Worm (Caenorhabditis elegans) whole organism, L1 larva: ENCODE results near the gene F46C8.3.

Experiments used
- C16A3.4 ChIP-seq: fragments of 150-350 bp; optimal IDR thresholded peaks from 2 replicates; lab custom pipeline; 2014; ENCODE audit warnings: missing biosample characterization, missing genetic modification characterization
- Y116A8C.19 ChIP-seq: sonication (generic microtip); optimal IDR thresholded peaks from 2 replicates; lab custom pipeline; 2016; ENCODE audit warnings: missing compliant biosample characterization, missing genetic modification characterization, borderline replicate concordance
- aha-1 ChIP-seq: fragments of 150-350 bp; optimal IDR thresholded peaks from 2 replicates; lab custom pipeline; 2014; ENCODE audit warnings: missing biosample characterization, missing genetic modification characterization
- ama-1 ChIP-seq: fragments of 150-350 bp; optimal IDR thresholded peaks from 2 replicates; lab custom pipeline; 2014
- ceh-8 ChIP-seq: fragments of 200-800 bp; sonication (Bioruptor generic); optimal IDR thresholded peaks from 2 replicates; lab custom pipeline; 2018; ENCODE audit warnings: mild to moderate bottlenecking, missing genetic modification characterization, moderate library complexity, missing compliant biosample characterization
- ceh-82 ChIP-seq, 3 experiments: fragments of 150-350 bp in 1 of 3; sonication (generic microtip) in 2 of 3; optimal IDR thresholded peaks; 2 replicates each; lab custom pipeline; 2014 to 2017; ENCODE audit warnings: missing biosample characterization in 3 of 3, missing genetic modification characterization in 3 of 3
- dpl-1 ChIP-seq, 3 experiments: fragments of 150-350 bp in 2 of 3; sonication (generic microtip) in 1 of 3; optimal IDR thresholded peaks; 2 replicates each; lab custom pipeline; 2014 to 2017; ENCODE audit warnings: missing biosample characterization in 3 of 3, missing genetic modification characterization in 3 of 3, missing genetic modification reagents in 3 of 3
- efl-1 ChIP-seq, 4 experiments: fragments of 150-350 bp; optimal IDR thresholded peaks in 3 of 4; peaks in 1 of 4; 1 replicate in 1 of 4; 2 replicates in 3 of 4; lab custom pipeline; 2014; ENCODE audit warnings: missing biosample characterization in 2 of 4, missing genetic modification characterization in 2 of 4, missing genetic modification reagents in 2 of 4
- elt-2 ChIP-seq: sonication (generic microtip); optimal IDR thresholded peaks from 2 replicates; lab custom pipeline; 2016; ENCODE audit warnings: missing genetic modification characterization, mild to moderate bottlenecking, inconsistent platforms, missing compliant biosample characterization, missing genetic modification reagents
- elt-3 ChIP-seq, 6 experiments: fragments of 150-350 bp in 1 of 6; sonication (generic microtip); optimal IDR thresholded peaks; 2 replicates each; lab custom pipeline; 2017 to 2018; ENCODE audit warnings: missing biosample characterization in 6 of 6, missing genetic modification characterization in 6 of 6, inconsistent platforms in 1 of 6
- fkh-4 ChIP-seq: sonication (generic microtip); optimal IDR thresholded peaks from 2 replicates; lab custom pipeline; 2016; ENCODE audit warnings: missing compliant biosample characterization, missing genetic modification characterization, borderline replicate concordance
- fkh-8 ChIP-seq: sonication (generic microtip); optimal IDR thresholded peaks from 2 replicates; lab custom pipeline; 2016; ENCODE audit warnings: mild to moderate bottlenecking, missing genetic modification characterization, missing compliant biosample characterization
- hlh-17 ChIP-seq: fragments of 200-800 bp; sonication (Bioruptor generic); optimal IDR thresholded peaks from 2 replicates; lab custom pipeline; 2018; ENCODE audit warnings: missing genetic modification characterization, mild to moderate bottlenecking, missing compliant biosample characterization, moderate library complexity, borderline replicate concordance
- hlh-4 ChIP-seq: sonication (generic microtip); optimal IDR thresholded peaks from 2 replicates; lab custom pipeline; 2016; ENCODE audit warnings: mild to moderate bottlenecking, missing genetic modification characterization, missing compliant biosample characterization
- hpl-2 ChIP-seq: fragments of 150-350 bp; optimal IDR thresholded peaks from 2 replicates; lab custom pipeline; 2014; ENCODE audit warnings: missing biosample characterization, missing genetic modification reagents, missing genetic modification characterization
- isw-1 ChIP-seq: fragments of 200-800 bp; sonication (Bioruptor generic); IDR thresholded peaks from 2 replicates; pipeline ENCODE4 v1.3.6; 2022; ENCODE audit warnings: missing genetic modification characterization, missing compliant biosample characterization
- lin-14 ChIP-seq: fragments of 200-800 bp; sonication (Bioruptor generic); optimal IDR thresholded peaks from 2 replicates; lab custom pipeline; 2018; ENCODE audit warnings: mild to moderate bottlenecking, missing genetic modification characterization, moderate library complexity, missing compliant biosample characterization
- lin-39 ChIP-seq: fragments of 150-350 bp; optimal IDR thresholded peaks from 2 replicates; lab custom pipeline; 2014; ENCODE audit warnings: missing biosample characterization, missing genetic modification reagents, missing genetic modification characterization
- lsy-2 ChIP-seq, 2 experiments: fragments of 150-350 bp; optimal IDR thresholded peaks; 2 replicates each; lab custom pipeline; 2014; ENCODE audit warnings: missing biosample characterization in 2 of 2, missing genetic modification characterization in 2 of 2
- mab-9 ChIP-seq: fragments of 200-800 bp; sonication (Bioruptor generic); IDR thresholded peaks from 2 replicates; pipeline ENCODE4 v1.3.6; 2022; ENCODE audit warnings: missing genetic modification reagents, missing genetic modification characterization, missing compliant biosample characterization
- mdl-1 ChIP-seq, 2 experiments: fragments of 150-350 bp; optimal IDR thresholded peaks; 2 replicates each; lab custom pipeline; 2014 to 2017; ENCODE audit warnings: missing biosample characterization in 2 of 2, missing genetic modification characterization in 2 of 2, inconsistent platforms in 1 of 2
- mef-2 ChIP-seq: fragments of 150-350 bp; optimal IDR thresholded peaks from 2 replicates; lab custom pipeline; 2014; ENCODE audit warnings: missing biosample characterization, missing genetic modification characterization
- nhr-20 ChIP-seq: sonication (generic microtip); optimal IDR thresholded peaks from 2 replicates; lab custom pipeline; 2016; ENCODE audit warnings: mild to moderate bottlenecking, missing genetic modification characterization, missing compliant biosample characterization
- nhr-28 ChIP-seq: fragments of 150-350 bp; optimal IDR thresholded peaks from 2 replicates; lab custom pipeline; 2014; ENCODE audit warnings: missing biosample characterization, missing genetic modification characterization
- nhr-47 ChIP-seq: sonication (generic microtip); optimal IDR thresholded peaks from 2 replicates; lab custom pipeline; 2016; ENCODE audit warnings: mild to moderate bottlenecking, missing genetic modification characterization, moderate library complexity, missing compliant biosample characterization
- nhr-71 ChIP-seq: sonication (generic microtip); optimal IDR thresholded peaks from 2 replicates; lab custom pipeline; 2016; ENCODE audit warnings: mild to moderate bottlenecking, missing genetic modification characterization, moderate library complexity, missing compliant biosample characterization
- nhr-77 ChIP-seq: fragments of 150-350 bp; optimal IDR thresholded peaks from 2 replicates; lab custom pipeline; 2014; ENCODE audit warnings: missing biosample characterization, missing genetic modification characterization
- nhr-84 ChIP-seq: sonication (generic microtip); optimal IDR thresholded peaks from 2 replicates; lab custom pipeline; 2017; ENCODE audit warnings: missing biosample characterization, missing genetic modification characterization
- nhr-85 ChIP-seq: sonication (generic microtip); peaks from one replicate; lab custom pipeline; 2016; ENCODE audit warnings: missing genetic modification characterization, inconsistent platforms, missing compliant biosample characterization
- pag-3 ChIP-seq: sonication (generic microtip); optimal IDR thresholded peaks from 2 replicates; lab custom pipeline; 2017; ENCODE audit warnings: missing genetic modification characterization, mild to moderate bottlenecking, missing compliant biosample characterization, antibody characterized with exemption, borderline replicate concordance; ENCODE audit not compliant: insufficient read depth
- pax-3 ChIP-seq: fragments of 200-800 bp; sonication (Bioruptor generic); optimal IDR thresholded peaks from 2 replicates; lab custom pipeline; 2018; ENCODE audit warnings: mild to moderate bottlenecking, missing genetic modification characterization, moderate library complexity, missing compliant biosample characterization
- rnt-1 ChIP-seq: sonication (generic microtip); optimal IDR thresholded peaks from 2 replicates; lab custom pipeline; 2016; ENCODE audit warnings: mild to moderate bottlenecking, missing genetic modification characterization, moderate library complexity, missing compliant biosample characterization
- skn-1 ChIP-seq: fragments of 150-350 bp; optimal IDR thresholded peaks from 2 replicates; lab custom pipeline; 2014; ENCODE audit warnings: missing biosample characterization, missing genetic modification characterization
- snu-23 ChIP-seq: sonication (generic microtip); optimal IDR thresholded peaks from 2 replicates; lab custom pipeline; 2016; ENCODE audit warnings: missing genetic modification characterization, missing compliant biosample characterization
- sox-4 ChIP-seq: sonication (generic microtip); optimal IDR thresholded peaks from 2 replicates; lab custom pipeline; 2016; ENCODE audit warnings: missing genetic modification characterization, missing compliant biosample characterization
- swsn-7 ChIP-seq: sonication (generic microtip); optimal IDR thresholded peaks from 2 replicates; lab custom pipeline; 2016; ENCODE audit warnings: missing genetic modification characterization, missing compliant biosample characterization
- tbx-2 ChIP-seq: sonication (generic microtip); optimal IDR thresholded peaks from 2 replicates; lab custom pipeline; 2016; ENCODE audit warnings: missing genetic modification characterization, missing compliant biosample characterization
- tlp-1 ChIP-seq: fragments of 150-350 bp; optimal IDR thresholded peaks from 2 replicates; lab custom pipeline; 2014; ENCODE audit warnings: missing biosample characterization, missing genetic modification characterization
- unc-86 ChIP-seq: sonication (generic microtip); optimal IDR thresholded peaks from 2 replicates; lab custom pipeline; 2016; ENCODE audit warnings: missing genetic modification characterization, missing compliant biosample characterization
- xbp-1 ChIP-seq: sonication (generic microtip); optimal IDR thresholded peaks from 2 replicates; lab custom pipeline; 2016; ENCODE audit warnings: missing genetic modification characterization, missing compliant biosample characterization
- zag-1 ChIP-seq: fragments of 150-350 bp; optimal IDR thresholded peaks from 2 replicates; lab custom pipeline; 2014; ENCODE audit warnings: missing biosample characterization, missing genetic modification characterization
- ztf-11 ChIP-seq, 2 experiments: sonication (generic microtip); optimal IDR thresholded peaks; 2 replicates each; lab custom pipeline; 2016 to 2017; ENCODE audit warnings: missing genetic modification characterization in 2 of 2, missing biosample characterization in 1 of 2, missing compliant biosample characterization in 1 of 2
- ztf-4 ChIP-seq: fragments of 150-350 bp; optimal IDR thresholded peaks from 2 replicates; lab custom pipeline; 2014; ENCODE audit warnings: missing biosample characterization, missing genetic modification characterization

The F46C8.3 gene

ce11 chrX:7500970-7501369, 24.4 kb upstream of the F46C8.3 start, which contains the start of gene uggt-1 (continued):
- TF ChIP-seq isw-1 (GFP tag; lab: Robert Waterston, UW) (peak; percentile 83), fkh-4 (tag; lab: Kevin White, UChicago) (peak; percentile 18), hlh-4 (tag; lab: Kevin White, UChicago) (no peak), lin-14 (peak; percentile 99), ceh-82 (tag; optimal IDR thresholded peaks at IDR 0.05; lab: Kevin White, UChicago) (peak; percentile 85 to 91 (median 89)), C16A3.4 (peak; percentile 90), elt-2 (tag; lab: Kevin White, UChicago) (peak; percentile 61), ztf-4 (tag; lab: Kevin White, UChicago) (peak; percentile 88), mef-2 (tag; lab: Kevin White, UChicago) (peak; percentile 67), nhr-84 (tag; lab: Kevin White, UChicago) (no peak), lin-39 (tag; lab: Kevin White, UChicago) (peak; percentile 61), aha-1 (peak; percentile 78), zag-1 (tag; lab: Kevin White, UChicago) (peak; percentile 38), fkh-8 (tag; lab: Kevin White, UChicago) (peak; percentile 97), nhr-85 (tag; lab: Kevin White, UChicago) (peak; percentile 88), nhr-77 (tag; lab: Kevin White, UChicago) (peak; percentile 87), elt-3 (tag; optimal IDR thresholded peaks at IDR 0.05; lab: Kevin White, UChicago) (peak in 2 of 6 experiments; percentile 31 to 37), pag-3 (tag; lab: Kevin White, UChicago) (no peak), ztf-11 (tag; optimal IDR thresholded peaks at IDR 0.05; lab: Kevin White, UChicago) (peak in 1 of 2 experiments; percentile 83), dpl-1 (GFP tag; optimal IDR thresholded peaks at IDR 0.05; lab: Kevin White, UChicago) (peak; percentile 70 to 76 (median 75)), nhr-20 (tag; lab: Kevin White, UChicago) (peak; percentile 94), rnt-1 (tag; lab: Kevin White, UChicago) (peak; percentile 93), mdl-1 (tag; optimal IDR thresholded peaks at IDR 0.05; lab: Kevin White, UChicago) (no peak), tlp-1 (no peak), ama-1 (lab: Kevin White, UChicago) (no peak), tbx-2 (tag; lab: Kevin White, UChicago) (peak; percentile 93), sox-4 (tag; lab: Kevin White, UChicago) (peak; percentile 83), hlh-17 (no peak), mab-9 (peak; percentile 66), nhr-47 (tag; lab: Kevin White, UChicago) (peak; percentile 94), ceh-8 (GFP tag; lab: Kevin White, UChicago) (peak; percentile 93)

- TF ChIP-seq unc-86 (tag; lab: Kevin White, UChicago) = no peak
Measured at ce11 chrX:7502807-7503206, 22.6 kb upstream of the F46C8.3 start, which contains the start of gene F48E3.6. Gene F48E3.6 (minus strand): TSS chrX:7502907.

ce11 chrX:7506533-7506932, 18.8 kb upstream of the F46C8.3 start, which contains the start of gene lgc-11:
Gene lgc-11 (minus strand): TSS chrX:7506633.
- no peak for TF ChIP-seq efl-1 (optimal IDR thresholded peaks at IDR 0.05; lab: Kevin White, UChicago)
- TF ChIP-seq efl-1 (GFP tag; optimal IDR thresholded peaks at IDR 0.05 in 1 of 2; lab: Kevin White, UChicago) = peak in 1 of 2 experiments; percentile 87
- TF ChIP-seq xbp-1 = no peak

- TF ChIP-seq zag-1 (tag; lab: Kevin White, UChicago) (no peak), swsn-7 (tag; lab: Kevin White, UChicago) (no peak), Y116A8C.19 (tag; lab: Kevin White, UChicago) (no peak), nhr-28 (tag; lab: Kevin White, UChicago) (no peak), lsy-2 (tag; optimal IDR thresholded peaks at IDR 0.05; lab: Kevin White, UChicago) (no peak), nhr-71 (tag; lab: Kevin White, UChicago) (no peak), lin-39 (tag; lab: Kevin White, UChicago) (no peak), pax-3 (tag; lab: Kevin White, UChicago) (no peak), elt-3 (tag; optimal IDR thresholded peaks at IDR 0.05; lab: Kevin White, UChicago) (no peak), skn-1 (tag; lab: Kevin White, UChicago) (no peak), mdl-1 (tag; optimal IDR thresholded peaks at IDR 0.05; lab: Kevin White, UChicago) (no peak), rnt-1 (tag; lab: Kevin White, UChicago) (no peak), aha-1 (no peak), snu-23 (GFP tag; lab: Kevin White, UChicago) (no peak), hpl-2 (GFP tag; lab: Kevin White, UChicago) (no peak), isw-1 (GFP tag; lab: Robert Waterston, UW) (no peak), tlp-1 (no peak), C16A3.4 (no peak)
Measured at ce11 chrX:7507141-7507540, 18.2 kb upstream of the F46C8.3 start.
